Worm (Caenorhabditis elegans) whole organism, L4 larva: ENCODE measurements around the gene Y17G7B.12.
A peak's percentile ranks its signal among the peaks of the same experiment; 100 is the strongest.

Source experiments
- F10B5.3 ChIP-seq: sonication (generic microtip); optimal IDR thresholded peaks from 2 replicates; lab custom pipeline; 2016; ENCODE audit warnings: mild to moderate bottlenecking, missing genetic modification characterization, missing compliant biosample characterization
- F26F4.8 ChIP-seq: fragments of 200-800 bp; sonication (Bioruptor generic); conservative IDR thresholded peaks from 2 replicates; pipeline ENCODE4 v1.3.6; 2022; ENCODE audit warnings: missing genetic modification characterization, missing compliant biosample characterization
- F37D6.2 ChIP-seq: sonication (generic microtip); optimal IDR thresholded peaks from 2 replicates; lab custom pipeline; 2016; ENCODE audit warnings: mild to moderate bottlenecking, missing genetic modification characterization, missing compliant biosample characterization
- F44E2.7 ChIP-seq: fragments of 200-800 bp; sonication (Bioruptor generic); IDR thresholded peaks from 2 replicates; pipeline ENCODE4 v2.1.2; 2022; ENCODE audit warnings: missing genetic modification characterization, missing compliant biosample characterization
- F49E8.2 ChIP-seq: sonication (generic microtip); optimal IDR thresholded peaks from 2 replicates; lab custom pipeline; 2016; ENCODE audit warnings: missing compliant biosample characterization, mild to moderate bottlenecking, missing genetic modification characterization, borderline replicate concordance
- R02D3.7 ChIP-seq: fragments of 150-350 bp; sonication (generic microtip); optimal IDR thresholded peaks from 3 replicates; lab custom pipeline; 2014; ENCODE audit warnings: missing biosample characterization, missing genetic modification characterization
- T26A8.4 ChIP-seq: fragments of 200-800 bp; sonication (Bioruptor generic); IDR thresholded peaks from 2 replicates; pipeline ENCODE4 v1.3.6; 2022; ENCODE audit warnings: missing genetic modification characterization, missing compliant biosample characterization
- Y48G9A.11 ChIP-seq: fragments of 200-800 bp; sonication (Bioruptor generic); IDR thresholded peaks from 2 replicates; pipeline ENCODE4 v1.3.6; 2022; ENCODE audit warnings: missing genetic modification reagents, missing genetic modification characterization, missing compliant biosample characterization
- Y5F2A.4 ChIP-seq: fragments of 200-800 bp; sonication (Bioruptor generic); optimal IDR thresholded peaks from 2 replicates; lab custom pipeline; 2018; ENCODE audit warnings: mild to moderate bottlenecking, missing genetic modification characterization, missing compliant biosample characterization
- ZK546.5 ChIP-seq, 2 experiments: sonication (generic microtip); optimal IDR thresholded peaks; 2 replicates each; lab custom pipeline; 2017; ENCODE audit warnings: missing biosample characterization in 2 of 2, missing genetic modification characterization in 2 of 2
- aha-1 ChIP-seq: fragments of 150-350 bp; peaks from one replicate; lab custom pipeline; 2014; ENCODE audit warnings: missing biosample characterization, missing genetic modification characterization
- ceh-20 ChIP-seq: fragments of 200-800 bp; sonication (Bioruptor generic); IDR thresholded peaks from 2 replicates; pipeline ENCODE4 v1.3.6; 2022; ENCODE audit warnings: missing genetic modification reagents, missing genetic modification characterization, missing compliant biosample characterization
- ces-1 ChIP-seq: fragments of 150-350 bp; sonication (generic microtip); optimal IDR thresholded peaks from 4 replicates; lab custom pipeline; 2014; ENCODE audit warnings: missing biosample characterization, missing genetic modification reagents, missing genetic modification characterization
- cey-2 ChIP-seq: sonication (generic microtip); optimal IDR thresholded peaks from 3 replicates; lab custom pipeline; 2017; ENCODE audit warnings: missing genetic modification characterization, mild to moderate bottlenecking, missing compliant biosample characterization, antibody characterized with exemption, borderline replicate concordance; ENCODE audit not compliant: insufficient read depth
- daf-19 ChIP-seq: fragments of 200-800 bp; sonication (Bioruptor generic); conservative IDR thresholded peaks from 2 replicates; pipeline ENCODE4 v1.3.6; 2022; ENCODE audit warnings: missing genetic modification characterization, missing compliant biosample characterization
- dmd-8 ChIP-seq: fragments of 200-800 bp; sonication (Bioruptor generic); IDR thresholded peaks from 2 replicates; pipeline ENCODE4 v1.3.6; 2022; ENCODE audit warnings: missing genetic modification characterization, missing compliant biosample characterization
- dmd-9 ChIP-seq: fragments of 200-800 bp; sonication (Bioruptor generic); IDR thresholded peaks from 2 replicates; pipeline ENCODE4 v1.3.6; 2022; ENCODE audit warnings: missing genetic modification reagents, missing genetic modification characterization, missing compliant biosample characterization
- dpl-1 ChIP-seq: fragments of 150-350 bp; optimal IDR thresholded peaks from 2 replicates; lab custom pipeline; 2014; ENCODE audit warnings: missing biosample characterization, missing genetic modification reagents, missing genetic modification characterization
- duxl-1 ChIP-seq: sonication (generic microtip); optimal IDR thresholded peaks from 2 replicates; lab custom pipeline; 2016; ENCODE audit warnings: mild to moderate bottlenecking, missing genetic modification characterization, moderate library complexity, missing compliant biosample characterization; ENCODE audit not compliant: poor library complexity
- fos-1 ChIP-seq: fragments of 150-350 bp; optimal IDR thresholded peaks from 2 replicates; lab custom pipeline; 2014; ENCODE audit warnings: missing biosample characterization, missing genetic modification characterization
- hlh-11 ChIP-seq: fragments of 200-800 bp; sonication (Bioruptor generic); optimal IDR thresholded peaks from 2 replicates; lab custom pipeline; 2018; ENCODE audit warnings: mild to moderate bottlenecking, missing genetic modification characterization, missing compliant biosample characterization
- hlh-30 ChIP-seq: sonication (generic microtip); optimal IDR thresholded peaks from 2 replicates; lab custom pipeline; 2017; ENCODE audit warnings: antibody characterized with exemption, mild to moderate bottlenecking, missing genetic modification characterization, missing compliant biosample characterization; ENCODE audit not compliant: insufficient read depth
- hmg-1.1 ChIP-seq: fragments of 200-800 bp; sonication (Bioruptor generic); IDR thresholded peaks from 2 replicates; pipeline ENCODE4 v1.3.6; 2022; ENCODE audit warnings: missing genetic modification reagents, missing genetic modification characterization, missing compliant biosample characterization
- lin-13 ChIP-seq: fragments of 150-350 bp; optimal IDR thresholded peaks from 2 replicates; lab custom pipeline; 2014; ENCODE audit warnings: missing biosample characterization, missing genetic modification reagents, missing genetic modification characterization
- lin-39 ChIP-seq: fragments of 150-350 bp; optimal IDR thresholded peaks from 2 replicates; lab custom pipeline; 2014; ENCODE audit warnings: missing biosample characterization, missing genetic modification reagents, missing genetic modification characterization
- madf-5 ChIP-seq, 2 experiments: fragments of 200-800 bp; sonication (Bioruptor generic); IDR thresholded peaks; 2 replicates each; pipeline ENCODE4 v1.3.6; 2022; ENCODE audit warnings: missing compliant biosample characterization in 2 of 2, missing genetic modification characterization in 2 of 2
- madf-9 ChIP-seq: fragments of 200-800 bp; sonication (Bioruptor generic); conservative IDR thresholded peaks from 2 replicates; pipeline ENCODE4 v1.3.6; 2022; ENCODE audit warnings: missing genetic modification reagents, missing genetic modification characterization, missing compliant biosample characterization
- mxl-2 ChIP-seq: fragments of 200-800 bp; sonication (Bioruptor generic); conservative IDR thresholded peaks from 2 replicates; pipeline ENCODE4 v1.3.6; 2022; ENCODE audit warnings: missing genetic modification reagents, missing genetic modification characterization, missing compliant biosample characterization
- mxl-3 ChIP-seq: fragments of 200-800 bp; sonication (Bioruptor generic); optimal IDR thresholded peaks from 2 replicates; lab custom pipeline; 2018; ENCODE audit warnings: mild to moderate bottlenecking, missing genetic modification characterization, missing compliant biosample characterization
- nhr-102 ChIP-seq: sonication (generic microtip); optimal IDR thresholded peaks from 2 replicates; lab custom pipeline; 2016; ENCODE audit warnings: mild to moderate bottlenecking, missing genetic modification characterization, moderate library complexity, missing compliant biosample characterization
- nhr-237 ChIP-seq: sonication (generic microtip); optimal IDR thresholded peaks from 2 replicates; lab custom pipeline; 2017; ENCODE audit warnings: missing biosample characterization, missing genetic modification characterization
- nhr-25 ChIP-seq: sonication (generic microtip); optimal IDR thresholded peaks from 2 replicates; lab custom pipeline; 2017; ENCODE audit warnings: missing genetic modification characterization, mild to moderate bottlenecking, missing compliant biosample characterization, antibody characterized with exemption, moderate library complexity, borderline replicate concordance; ENCODE audit not compliant: insufficient read depth
- nhr-42 ChIP-seq: fragments of 200-800 bp; sonication (Bioruptor generic); IDR thresholded peaks from 2 replicates; pipeline ENCODE4 v1.3.6; 2022; ENCODE audit warnings: missing genetic modification characterization, missing compliant biosample characterization
- php-3 ChIP-seq: fragments of 200-800 bp; sonication (Bioruptor generic); IDR thresholded peaks from 2 replicates; pipeline ENCODE4 v1.3.6; 2022; ENCODE audit warnings: missing genetic modification reagents, missing genetic modification characterization, missing compliant biosample characterization
- set-16 ChIP-seq: fragments of 200-800 bp; sonication (Bioruptor generic); IDR thresholded peaks from 2 replicates; pipeline ENCODE4 v1.3.6; 2022; ENCODE audit warnings: missing genetic modification reagents, missing genetic modification characterization, missing compliant biosample characterization
- snpc-4 ChIP-seq: fragments of 150-350 bp; optimal IDR thresholded peaks from 2 replicates; lab custom pipeline; 2014; ENCODE audit warnings: missing biosample characterization, missing genetic modification characterization
- spr-1 ChIP-seq: sonication (generic microtip); optimal IDR thresholded peaks from 2 replicates; lab custom pipeline; 2016; ENCODE audit warnings: mild to moderate bottlenecking, missing genetic modification characterization, missing compliant biosample characterization
- tag-97 ChIP-seq: fragments of 200-800 bp; sonication (Bioruptor generic); IDR thresholded peaks from 2 replicates; pipeline ENCODE4 v1.3.6; 2022; ENCODE audit warnings: missing genetic modification characterization, missing compliant biosample characterization
- unc-130 ChIP-seq: sonication (generic microtip); optimal IDR thresholded peaks from 2 replicates; lab custom pipeline; 2016; ENCODE audit warnings: missing genetic modification reagents, missing genetic modification characterization, missing compliant biosample characterization
- unc-39 ChIP-seq: sonication (generic microtip); optimal IDR thresholded peaks from 2 replicates; lab custom pipeline; 2017; ENCODE audit warnings: missing biosample characterization, missing genetic modification characterization
- vab-7 ChIP-seq: fragments of 200-800 bp; sonication (Bioruptor generic); IDR thresholded peaks from 2 replicates; pipeline ENCODE4 v1.3.6; 2022; ENCODE audit warnings: missing genetic modification reagents, missing genetic modification characterization, missing compliant biosample characterization
- zag-1 ChIP-seq: fragments of 150-350 bp; optimal IDR thresholded peaks from 2 replicates; lab custom pipeline; 2014; ENCODE audit warnings: missing biosample characterization, missing genetic modification characterization
- zfp-2 ChIP-seq: sonication (generic microtip); optimal IDR thresholded peaks from 2 replicates; lab custom pipeline; 2016; ENCODE audit warnings: mild to moderate bottlenecking, missing genetic modification characterization, missing compliant biosample characterization
- zfp-3 ChIP-seq: fragments of 200-800 bp; sonication (Bioruptor generic); conservative IDR thresholded peaks from 2 replicates; pipeline ENCODE4 v1.3.6; 2022; ENCODE audit warnings: missing genetic modification reagents, missing genetic modification characterization, missing compliant biosample characterization
- zip-2 ChIP-seq: fragments of 150-350 bp; optimal IDR thresholded peaks from 2 replicates; lab custom pipeline; 2014; ENCODE audit warnings: missing biosample characterization, missing genetic modification characterization

Gene Y17G7B.12

DNA sequence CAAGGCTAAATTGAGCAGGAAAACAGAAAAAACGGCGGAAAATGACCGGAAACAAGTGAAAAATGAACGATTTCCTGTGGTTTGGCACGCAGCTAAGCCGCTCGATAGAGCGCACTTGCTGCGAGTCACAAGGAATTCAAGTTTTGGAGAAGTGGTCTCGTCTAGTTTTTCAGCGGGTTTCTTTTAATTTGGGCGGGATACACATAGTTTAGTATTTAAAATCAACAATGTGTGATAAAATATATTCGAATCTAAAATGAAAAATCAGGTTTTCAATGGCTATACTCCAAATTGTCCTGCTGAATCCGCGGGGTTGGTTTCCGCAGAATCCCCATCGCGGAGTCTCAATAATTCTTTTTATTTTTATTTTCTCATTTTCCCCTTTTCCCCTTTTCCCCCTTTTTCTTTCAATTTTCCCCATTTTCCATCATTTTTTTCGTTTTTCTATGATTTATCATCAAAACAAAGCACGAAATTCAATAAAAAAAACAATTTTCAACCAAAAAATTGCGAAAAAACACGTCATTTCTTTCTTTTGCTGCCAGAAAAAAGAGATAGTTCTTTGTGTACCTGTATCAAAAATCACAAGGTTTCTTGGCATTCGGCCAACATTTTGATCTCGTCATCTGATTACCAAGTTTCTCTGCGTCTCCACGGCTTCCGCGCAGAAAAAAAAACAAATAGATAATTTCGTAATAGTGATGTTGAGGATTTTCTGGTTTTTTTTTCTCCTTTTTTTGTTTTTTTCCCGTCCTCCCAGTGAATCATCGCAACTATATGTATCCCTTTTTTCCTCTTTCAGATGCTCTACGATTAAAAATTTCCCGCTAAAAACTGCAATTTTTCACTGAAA is 18.7 kb downstream of the Y17G7B.12 start, which contains the start of gene ippk-1 (continued):
- TF ChIP-seq zfp-2 (tag; lab: Kevin White, UChicago) (no peak), dmd-8 (GFP tag; lab: Robert Waterston, UW) (no peak), lin-39 (tag; lab: Kevin White, UChicago) (no peak), F10B5.3 (tag; lab: Kevin White, UChicago) (no peak), zag-1 (no peak), F37D6.2 (peak; percentile 16), dmd-9 (GFP tag; lab: Robert Waterston, UW) (0 out of 2 replicates have a peak, but pooled peaks have one; percentile 16), unc-130 (GFP tag; lab: Kevin White, UChicago) (peak; percentile 34), F26F4.8 (GFP tag; lab: Robert Waterston, UW) (no peak), lin-13 (GFP tag; lab: Kevin White, UChicago) (no peak), mxl-2 (GFP tag; lab: Robert Waterston, UW) (no peak), ces-1 (GFP tag; lab: Kevin White, UChicago) (no peak), nhr-102 (tag; lab: Kevin White, UChicago) (no peak), ceh-20 (GFP tag; lab: Robert Waterston, UW) (peak; percentile 12; the same call in 1 of the 2 replicates), hlh-30 (tag; lab: Kevin White, UChicago) (peak; percentile 83), nhr-25 (tag; lab: Kevin White, UChicago) (no peak), F49E8.2 (tag; lab: Kevin White, UChicago) (no peak), nhr-237 (no peak)

- TF ChIP-seq vab-7 (no peak), snpc-4 (tag; lab: Kevin White, UChicago) (no peak), tag-97 (no peak), hlh-11 (tag; lab: Kevin White, UChicago) (no peak), ZK546.5 (tag; optimal IDR thresholded peaks at IDR 0.05; lab: Kevin White, UChicago) (no peak), spr-1 (tag; lab: Kevin White, UChicago) (no peak), dmd-8 (GFP tag; lab: Robert Waterston, UW) (no peak), php-3 (GFP tag; lab: Robert Waterston, UW) (no peak), madf-9 (GFP tag; lab: Robert Waterston, UW) (no peak), lin-13 (GFP tag; lab: Kevin White, UChicago) (no peak), daf-19 (GFP tag; lab: Robert Waterston, UW) (no peak), fos-1 (tag; lab: Kevin White, UChicago) (no peak), dpl-1 (no peak), aha-1 (tag; lab: Kevin White, UChicago) (no peak), nhr-102 (tag; lab: Kevin White, UChicago) (no peak), mxl-3 (GFP tag; lab: Kevin White, UChicago) (no peak), madf-5 (GFP tag; IDR thresholded peaks at IDR 0.05; lab: Robert Waterston, UW) (no peak), zip-2 (no peak)
These were observed 25.6 kb downstream of the Y17G7B.12 start, which contains the start of gene nadk-2 for ce11 chrII:12049281-12049680. Gene nadk-2 (plus strand): TSS chrII:12049581.

- TF ChIP-seq unc-39 (tag; lab: Kevin White, UChicago) (no peak), nhr-42 (GFP tag; lab: Robert Waterston, UW) (no peak), Y48G9A.11 (GFP tag; lab: Robert Waterston, UW) (no peak), hmg-1.1 (GFP tag; lab: Robert Waterston, UW) (no peak), madf-5 (GFP tag; IDR thresholded peaks at IDR 0.05; lab: Robert Waterston, UW) (no peak), hlh-30 (tag; lab: Kevin White, UChicago) (peak; percentile 87), dmd-8 (GFP tag; lab: Robert Waterston, UW) (no peak), nhr-237 (no peak), ces-1 (GFP tag; lab: Kevin White, UChicago) (no peak), T26A8.4 (GFP tag; lab: Robert Waterston, UW) (no peak), madf-9 (GFP tag; lab: Robert Waterston, UW) (no peak), cey-2 (tag; lab: Kevin White, UChicago) (no peak), Y5F2A.4 (GFP tag; lab: Kevin White, UChicago) (no peak), zfp-3 (GFP tag; lab: Robert Waterston, UW) (no peak), tag-97 (no peak), set-16 (GFP tag; lab: Robert Waterston, UW) (no peak), F44E2.7 (GFP tag; lab: Robert Waterston, UW) (no peak), R02D3.7 (tag; lab: Kevin White, UChicago) (no peak), duxl-1 (tag; lab: Kevin White, UChicago) (no peak)
These were observed 26.9 kb downstream of the Y17G7B.12 start for ce11 chrII:12050607-12051006.
